Fruit fly (Drosophila melanogaster): ENCODE data around the gene CG17991.

The CG17991 gene

DNA sequence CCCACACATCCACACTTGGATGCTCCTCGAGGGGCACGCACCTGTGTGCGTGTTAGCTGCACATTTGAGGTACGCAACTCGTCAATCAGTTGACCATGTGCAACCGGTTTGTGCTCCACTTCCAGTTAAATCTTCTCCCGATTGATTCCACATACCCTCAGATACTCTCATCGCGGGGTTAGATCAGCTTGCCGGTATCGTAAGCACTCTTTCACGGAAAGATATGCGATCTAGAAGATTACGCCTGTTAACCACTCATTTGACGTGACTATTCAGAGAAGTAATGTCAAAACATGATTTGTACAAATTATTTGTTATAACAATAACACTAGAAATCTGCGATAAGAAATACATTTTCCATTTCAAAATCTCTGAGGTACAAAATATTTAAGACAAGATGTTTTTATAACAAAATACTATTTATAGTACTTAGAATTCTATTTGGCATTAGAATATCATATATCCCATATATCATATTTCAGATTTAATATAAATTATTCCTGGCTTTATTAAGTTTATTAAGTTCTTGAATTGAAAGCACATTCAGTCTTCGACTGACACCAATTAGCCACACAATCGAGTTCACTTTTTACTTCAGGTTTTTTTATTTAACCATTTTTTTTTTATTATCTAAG is 20.1 kb upstream of the CG17991 start:
- TF ChIP-seq CG5204 (GFP tag; optimal IDR thresholded peaks at IDR 0.05): no peak
- no peak for TF ChIP-seq CG12768 (GFP tag; optimal IDR thresholded peaks at IDR 0.05)
- no peak for TF ChIP-seq cic (GFP tag; optimal IDR thresholded peaks at IDR 0.05)
- TF ChIP-seq bab1 (GFP tag; optimal IDR thresholded peaks at IDR 0.05): no peak
- no peak for TF ChIP-seq tj (GFP tag; optimal IDR thresholded peaks at IDR 0.05)
- TF ChIP-seq ovo (GFP tag; optimal IDR thresholded peaks at IDR 0.05): no peak
- TF ChIP-seq Mnt (GFP tag; optimal IDR thresholded peaks at IDR 0.05): no peak
- no peak for TF ChIP-seq toe (GFP tag; optimal IDR thresholded peaks at IDR 0.05)
- TF ChIP-seq Hr96 (GFP tag; optimal IDR thresholded peaks at IDR 0.05): no peak
- TF ChIP-seq CG7045 (GFP tag; optimal IDR thresholded peaks at IDR 0.05): no peak
- TF ChIP-seq CG11617 (GFP tag; optimal IDR thresholded peaks at IDR 0.05): no peak
- TF ChIP-seq kay (GFP tag; ENCODE audit: borderline replicate concordance): no peak
- TF ChIP-seq CG14711 (tag; optimal IDR thresholded peaks at IDR 0.05): no peak
- TF ChIP-seq pad (GFP tag; optimal IDR thresholded peaks at IDR 0.05): no peak
- no peak for TF ChIP-seq CG1620 (GFP tag; optimal IDR thresholded peaks at IDR 0.05)

DNA sequence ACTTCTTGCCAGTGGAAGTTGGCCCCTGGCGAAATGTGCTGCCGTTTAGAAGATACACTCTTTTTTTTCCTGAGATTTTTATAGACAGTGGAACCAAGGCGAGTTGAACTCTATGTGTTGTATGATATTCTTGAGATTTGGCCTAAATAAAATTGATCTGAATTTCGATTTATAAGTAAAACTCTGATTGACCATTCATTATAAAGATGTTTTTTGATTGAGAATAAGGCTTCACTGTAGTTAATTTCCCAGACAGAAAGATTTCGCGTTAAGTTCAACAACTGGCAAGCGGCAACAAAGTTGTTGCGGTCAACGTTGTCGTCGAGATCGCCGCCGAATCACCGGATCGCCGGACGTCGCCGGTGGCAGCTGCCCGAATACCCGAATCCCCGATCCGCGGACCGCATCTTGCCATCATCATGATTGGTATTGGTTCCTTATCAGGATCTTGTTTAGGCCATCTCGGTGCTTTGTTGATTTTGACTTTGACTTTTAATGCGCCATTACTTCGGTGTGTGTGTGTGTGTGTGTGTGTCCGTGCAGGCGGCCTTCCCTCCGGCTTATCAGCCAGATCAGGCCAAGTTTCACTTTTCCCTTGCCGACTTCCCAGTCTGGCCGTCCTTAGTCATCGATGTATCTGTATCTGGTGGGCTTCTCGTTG is 18.9 kb upstream of the CG17991 start:
- TF ChIP-seq Mnt (GFP tag; optimal IDR thresholded peaks at IDR 0.05) (no peak), Crg-1 (GFP tag; optimal IDR thresholded peaks at IDR 0.05) (no peak), toe (GFP tag; optimal IDR thresholded peaks at IDR 0.05) (no peak), cnc (optimal IDR thresholded peaks at IDR 0.05) (no peak), CG12768 (GFP tag; optimal IDR thresholded peaks at IDR 0.05) (no peak), kay (GFP tag; ENCODE audit: borderline replicate concordance) (no peak), CG14711 (tag; optimal IDR thresholded peaks at IDR 0.05) (no peak), ovo (GFP tag; optimal IDR thresholded peaks at IDR 0.05) (no peak), cic (GFP tag; optimal IDR thresholded peaks at IDR 0.05) (no peak), pad (GFP tag; optimal IDR thresholded peaks at IDR 0.05) (no peak), tj (GFP tag; optimal IDR thresholded peaks at IDR 0.05) (no peak), CG33017 (tag; optimal IDR thresholded peaks at IDR 0.05) (no peak), bab1 (GFP tag; optimal IDR thresholded peaks at IDR 0.05) (no peak), CG1620 (GFP tag; optimal IDR thresholded peaks at IDR 0.05) (no peak), Clk (GFP tag; optimal IDR thresholded peaks at IDR 0.05) (no peak), CG11617 (GFP tag; optimal IDR thresholded peaks at IDR 0.05) (no peak), CG7101 (tag; optimal IDR thresholded peaks at IDR 0.05) (no peak), CG5204 (GFP tag; optimal IDR thresholded peaks at IDR 0.05) (no peak), CG7045 (GFP tag; optimal IDR thresholded peaks at IDR 0.05) (no peak), Hr96 (GFP tag; optimal IDR thresholded peaks at IDR 0.05) (no peak)

DNA sequence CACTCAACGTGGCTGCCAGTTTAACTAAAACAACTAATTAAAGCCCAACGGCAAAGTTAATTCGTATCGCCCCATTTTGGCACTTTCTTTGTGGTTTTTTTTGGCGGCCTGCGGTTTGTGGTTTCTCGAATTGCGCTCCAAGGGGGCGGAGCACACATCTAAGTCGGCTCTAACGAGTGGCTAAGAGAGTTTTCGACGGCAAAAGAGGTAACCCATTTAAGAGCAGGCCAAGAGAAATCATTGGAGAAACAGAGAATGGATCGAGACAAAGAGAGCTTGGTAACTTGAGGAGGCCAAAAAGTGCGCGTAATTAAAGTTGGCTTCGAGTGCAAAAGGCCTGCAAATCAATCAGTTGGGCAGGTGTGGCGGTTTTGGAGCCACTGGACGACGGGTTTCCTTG is 18.1 kb upstream of the CG17991 start:
- TF ChIP-seq Mnt (GFP tag; optimal IDR thresholded peaks at IDR 0.05): no peak
- no peak for TF ChIP-seq kay (GFP tag; ENCODE audit: borderline replicate concordance)
- no peak for TF ChIP-seq CG14711 (tag; optimal IDR thresholded peaks at IDR 0.05)
- TF ChIP-seq Hr96 (GFP tag; optimal IDR thresholded peaks at IDR 0.05): no peak
- no peak for TF ChIP-seq CG7101 (tag; optimal IDR thresholded peaks at IDR 0.05)
- no peak for TF ChIP-seq CG7045 (GFP tag; optimal IDR thresholded peaks at IDR 0.05)
- no peak for TF ChIP-seq cnc (optimal IDR thresholded peaks at IDR 0.05)
- no peak for TF ChIP-seq CG12768 (GFP tag; optimal IDR thresholded peaks at IDR 0.05)
- TF ChIP-seq tj (GFP tag; optimal IDR thresholded peaks at IDR 0.05): no peak
- TF ChIP-seq CG5204 (GFP tag; optimal IDR thresholded peaks at IDR 0.05): no peak
- TF ChIP-seq CG1620 (GFP tag; optimal IDR thresholded peaks at IDR 0.05): no peak
- no peak for TF ChIP-seq Clk (GFP tag; optimal IDR thresholded peaks at IDR 0.05)
- TF ChIP-seq CG11617 (GFP tag; optimal IDR thresholded peaks at IDR 0.05): no peak
- no peak for TF ChIP-seq ovo (GFP tag; optimal IDR thresholded peaks at IDR 0.05)

DNA sequence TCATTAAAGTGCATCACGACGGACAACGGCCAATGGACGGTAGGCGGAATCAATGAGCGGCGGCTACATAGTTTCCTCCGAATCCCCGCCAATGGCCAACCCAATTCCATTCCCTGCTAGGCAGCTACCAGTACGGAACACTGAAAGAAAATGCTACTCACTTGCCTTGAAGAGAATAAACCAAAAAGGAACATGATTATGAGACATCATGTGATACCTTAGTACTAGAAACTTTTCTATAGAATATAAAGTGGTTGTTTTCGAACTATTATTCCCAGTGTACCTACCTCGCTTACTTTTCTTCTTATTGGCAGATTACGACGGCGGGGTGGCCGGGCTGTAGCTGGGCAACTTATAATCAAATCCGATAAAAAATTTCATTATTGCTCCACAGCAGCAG is 16.3 kb upstream of the CG17991 start:
- no peak for TF ChIP-seq Mnt (GFP tag; optimal IDR thresholded peaks at IDR 0.05)
- no peak for TF ChIP-seq toe (GFP tag; optimal IDR thresholded peaks at IDR 0.05)

DNA sequence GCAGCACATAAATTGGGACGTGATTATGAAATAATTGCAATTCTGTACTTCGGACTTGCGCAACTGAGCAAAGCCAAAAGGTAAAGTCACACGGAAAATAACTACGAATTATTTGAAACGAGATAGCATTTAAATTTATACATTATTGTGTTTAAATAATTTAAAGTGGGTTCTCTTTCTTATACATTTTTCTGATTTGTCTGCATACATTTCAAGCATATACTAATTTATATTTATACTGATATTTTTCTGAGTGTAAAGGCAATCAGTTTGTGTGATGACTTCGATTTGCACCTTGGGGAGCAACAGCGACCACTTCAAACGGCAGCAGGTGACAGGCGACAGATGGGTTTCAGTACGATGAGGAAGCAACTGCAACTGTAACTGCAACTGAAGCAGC is 15.6 kb upstream of the CG17991 start:
- TF ChIP-seq CG5204 (GFP tag; optimal IDR thresholded peaks at IDR 0.05) (no peak), CG12768 (GFP tag; optimal IDR thresholded peaks at IDR 0.05) (no peak), cnc (optimal IDR thresholded peaks at IDR 0.05) (no peak), CG1620 (GFP tag; optimal IDR thresholded peaks at IDR 0.05) (no peak), tj (GFP tag; optimal IDR thresholded peaks at IDR 0.05) (no peak), CG11617 (GFP tag; optimal IDR thresholded peaks at IDR 0.05) (no peak), pad (GFP tag; optimal IDR thresholded peaks at IDR 0.05) (no peak), CG7045 (GFP tag; optimal IDR thresholded peaks at IDR 0.05) (no peak), Hr96 (GFP tag; optimal IDR thresholded peaks at IDR 0.05) (no peak), toe (GFP tag; optimal IDR thresholded peaks at IDR 0.05) (no peak), bab1 (GFP tag; optimal IDR thresholded peaks at IDR 0.05) (no peak), cic (GFP tag; optimal IDR thresholded peaks at IDR 0.05) (no peak), CG33017 (tag; optimal IDR thresholded peaks at IDR 0.05) (no peak), Mnt (GFP tag; optimal IDR thresholded peaks at IDR 0.05) (no peak), kay (GFP tag; ENCODE audit: borderline replicate concordance) (no peak)

DNA sequence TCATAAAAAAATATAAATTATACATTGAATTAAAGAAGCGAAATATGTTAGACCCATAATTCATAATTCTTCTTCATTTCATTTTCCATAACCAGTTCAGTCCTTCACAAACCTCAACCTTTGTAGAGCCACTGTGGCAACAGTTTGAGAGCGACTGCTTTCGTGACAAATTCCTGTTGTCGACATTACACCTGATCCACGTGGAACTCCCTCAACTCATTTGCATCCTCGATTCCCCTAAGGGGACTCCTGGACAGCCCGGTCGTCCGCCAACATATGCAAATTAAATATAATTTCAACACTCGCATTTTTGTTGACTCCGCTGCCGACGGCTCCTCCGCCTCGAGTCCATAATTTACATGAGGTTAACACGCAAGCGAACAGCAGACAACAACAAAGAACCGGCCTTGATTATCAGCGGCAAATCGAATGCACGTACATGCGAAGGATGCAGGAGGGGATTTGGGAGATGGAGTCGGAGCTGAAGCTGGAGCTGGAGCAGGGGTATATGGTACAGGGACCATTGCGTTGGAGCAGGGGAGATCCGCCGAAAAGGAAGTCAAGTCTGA is 14.9 kb upstream of the CG17991 start:
- TF ChIP-seq bab1 (GFP tag; optimal IDR thresholded peaks at IDR 0.05) (no peak), Hr96 (GFP tag; optimal IDR thresholded peaks at IDR 0.05) (no peak), CG7045 (GFP tag; optimal IDR thresholded peaks at IDR 0.05) (no peak), tj (GFP tag; optimal IDR thresholded peaks at IDR 0.05) (no peak), cic (GFP tag; optimal IDR thresholded peaks at IDR 0.05) (no peak), CG33017 (tag; optimal IDR thresholded peaks at IDR 0.05) (no peak), Crg-1 (GFP tag; optimal IDR thresholded peaks at IDR 0.05) (no peak), cnc (optimal IDR thresholded peaks at IDR 0.05) (no peak), CG14711 (tag; optimal IDR thresholded peaks at IDR 0.05) (no peak), CG7101 (tag; optimal IDR thresholded peaks at IDR 0.05) (no peak), Clk (GFP tag; optimal IDR thresholded peaks at IDR 0.05) (no peak), CG5204 (GFP tag; optimal IDR thresholded peaks at IDR 0.05) (no peak), ovo (GFP tag; optimal IDR thresholded peaks at IDR 0.05) (no peak), toe (GFP tag; optimal IDR thresholded peaks at IDR 0.05) (no peak), pad (GFP tag; optimal IDR thresholded peaks at IDR 0.05) (no peak), CG12768 (GFP tag; optimal IDR thresholded peaks at IDR 0.05) (no peak), Mnt (GFP tag; optimal IDR thresholded peaks at IDR 0.05) (no peak), kay (GFP tag; ENCODE audit: borderline replicate concordance) (no peak), CG11617 (GFP tag; optimal IDR thresholded peaks at IDR 0.05) (no peak)
